Fruit fly (Drosophila melanogaster): ENCODE measurements around the gene NTPase.
A peak's percentile ranks its signal among the peaks of the same experiment; 100 is the strongest.

The NTPase gene

DNA sequence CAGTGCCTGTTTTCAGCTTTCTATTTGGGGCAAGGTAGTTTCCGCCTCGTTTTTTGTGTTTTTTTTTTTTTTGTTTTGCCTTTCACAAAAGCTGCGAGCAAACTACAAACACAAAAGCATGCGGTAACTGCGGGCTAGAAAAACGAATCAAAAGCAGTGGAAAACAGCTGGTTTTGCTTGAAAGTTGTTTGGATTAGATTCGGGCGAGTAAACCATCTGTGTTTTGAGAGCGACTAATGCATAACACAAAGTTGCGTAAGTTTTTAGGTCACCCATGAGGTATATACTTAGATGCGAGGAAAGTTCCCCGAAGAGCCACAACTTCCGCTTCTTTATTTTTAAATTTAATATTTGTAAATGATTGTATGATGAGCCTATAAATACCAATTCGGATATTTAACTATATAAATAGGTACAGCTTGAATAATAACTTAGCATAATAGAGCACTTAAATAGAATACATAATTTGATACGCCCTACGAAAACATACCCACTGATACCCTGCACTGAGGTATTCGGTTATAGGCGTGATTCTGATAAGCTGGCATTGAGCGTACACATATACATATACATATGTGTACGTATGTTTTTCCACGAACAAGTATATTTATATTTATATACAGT is 13.2 kb downstream of the NTPase start (continued):
- TF ChIP-seq CG10147 (GFP tag; optimal IDR thresholded peaks at IDR 0.05) (peak; percentile 31), hbn (GFP tag; IDR thresholded peaks at IDR 0.05; ENCODE audit: partially characterized antibody) (no peak), CG11456 (GFP tag; IDR thresholded peaks at IDR 0.05) (peak; percentile 55; the same call in 1 of the 3 replicates), Nf-YB (GFP tag; optimal IDR thresholded peaks at IDR 0.05) (peak; percentile 11), Med (GFP tag) (peak; percentile 80), Usf (GFP tag; optimal IDR thresholded peaks at IDR 0.05) (no peak), lab (GFP tag; optimal IDR thresholded peaks at IDR 0.05) (peak; percentile 59), CG10209 (GFP tag; optimal IDR thresholded peaks at IDR 0.05) (peak; percentile 67), CG13287 (GFP tag; IDR thresholded peaks at IDR 0.05; ENCODE audit: partially characterized antibody) (0 out of 2 replicates have a peak, but pooled peaks have one; percentile 12), CG10543 (GFP tag; optimal IDR thresholded peaks at IDR 0.05) (peak; percentile 29), B-H2 (GFP tag; optimal IDR thresholded peaks at IDR 0.05) (no peak), CG43689 (GFP tag; IDR thresholded peaks at IDR 0.05) (no peak), CG4854 (GFP tag; optimal IDR thresholded peaks at IDR 0.05) (no peak), lola (GFP tag; optimal IDR thresholded peaks at IDR 0.05) (no peak), CG13624 (GFP tag; optimal IDR thresholded peaks at IDR 0.05) (no peak), CG2129 (GFP tag; IDR thresholded peaks at IDR 0.05; ENCODE audit: partially characterized antibody) (no peak), esg (GFP tag; conservative IDR thresholded peaks at IDR 0.05) (0 out of 2 replicates have a peak, but pooled peaks have one; percentile 17), sqz (GFP tag; optimal IDR thresholded peaks at IDR 0.05) (peak; percentile 63), gcm (GFP tag; optimal IDR thresholded peaks at IDR 0.05) (peak; percentile 24), dati (GFP tag; IDR thresholded peaks at IDR 0.05) (no peak), bcd (GFP tag; optimal IDR thresholded peaks at IDR 0.05) (peak; percentile 16), fd64A (GFP tag; optimal IDR thresholded peaks at IDR 0.05) (no peak), hkb (optimal IDR thresholded peaks at IDR 0.05) (no peak), hkb (GFP tag; IDR thresholded peaks at IDR 0.05) (peak; percentile 42; the same call in 1 of the 2 replicates), CG6175 (GFP tag; IDR thresholded peaks at IDR 0.05) (0 out of 3 replicates have a peak, but pooled peaks have one; percentile 4), CG8290 (GFP tag; optimal IDR thresholded peaks at IDR 0.05) (no peak), CG8290 (tag; optimal IDR thresholded peaks at IDR 0.05) (peak in 1 of 2 experiments; percentile 41), Atf6 (GFP tag; IDR thresholded peaks at IDR 0.05) (peak; percentile 72), CG12071 (GFP tag; optimal IDR thresholded peaks at IDR 0.05) (peak; percentile 36), Doc3 (GFP tag; IDR thresholded peaks at IDR 0.05; ENCODE audit: partially characterized antibody) (no peak), HLH54F (GFP tag; optimal IDR thresholded peaks at IDR 0.05) (no peak), CG1603 (tag; optimal IDR thresholded peaks at IDR 0.05) (no peak), CG6654 (GFP tag; optimal IDR thresholded peaks at IDR 0.05) (no peak), CG12769 (tag; optimal IDR thresholded peaks at IDR 0.05) (peak; percentile 61), Oaz (GFP tag; IDR thresholded peaks at IDR 0.05) (0 out of 2 replicates have a peak, but pooled peaks have one; percentile 17), phol (tag; optimal IDR thresholded peaks at IDR 0.05) (peak; percentile 19), TFAM (GFP tag; optimal IDR thresholded peaks at IDR 0.05) (no peak), ATbp (GFP tag; optimal IDR thresholded peaks at IDR 0.05) (peak; percentile 50), CG34376 (GFP tag; optimal IDR thresholded peaks at IDR 0.05) (peak; percentile 74), CG31441 (GFP tag; IDR thresholded peaks at IDR 0.05) (peak; percentile 28; the same call in 1 of the 2 replicates), CG1233 (GFP tag; optimal IDR thresholded peaks at IDR 0.05) (no peak), Dbx (GFP tag; IDR thresholded peaks at IDR 0.05) (peak; percentile 26; the same call in 1 of the 3 replicates), Blimp-1 (GFP tag; optimal IDR thresholded peaks at IDR 0.05) (peak; percentile 56), CG14014 (GFP tag; IDR thresholded peaks at IDR 0.05) (peak; percentile 65; the same call in 1 of the 2 replicates), gsb-n (tag; optimal IDR thresholded peaks at IDR 0.05) (peak; percentile 31), crp (GFP tag; optimal IDR thresholded peaks at IDR 0.05) (peak in 1 of 2 experiments; percentile 34), Hmr (GFP tag; optimal IDR thresholded peaks at IDR 0.05) (peak; percentile 67), dmrt99B (tag; optimal IDR thresholded peaks at IDR 0.05) (peak; percentile 60)

Data from whole organism, embryonic.